Fruit fly (Drosophila melanogaster): ENCODE results near the gene CG31800.

DNA sequence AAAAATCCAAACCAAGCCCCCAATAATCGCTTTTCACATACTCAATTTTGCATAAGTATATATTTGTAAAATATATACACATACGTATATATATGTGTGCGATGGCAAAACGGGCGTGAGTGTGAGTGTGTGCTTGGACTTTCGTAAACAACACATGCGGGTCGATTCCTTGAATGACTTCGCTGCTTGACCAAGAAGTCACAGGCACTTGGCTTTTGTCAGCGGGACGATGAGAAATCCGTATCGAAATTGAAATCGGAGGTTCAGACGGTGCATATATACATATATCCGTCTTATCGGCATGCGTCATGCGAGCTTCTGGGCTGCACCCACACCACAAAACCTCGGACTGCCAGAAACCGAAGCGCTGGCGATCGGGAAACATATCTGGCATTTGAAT, 637 bp upstream of the CG31800 start:
- TF ChIP-seq insv (optimal IDR thresholded peaks at IDR 0.05) = no peak
- TF ChIP-seq h (optimal IDR thresholded peaks at IDR 0.05) = no peak
